Fruit fly (Drosophila melanogaster): ENCODE results near the gene sll.

DNA sequence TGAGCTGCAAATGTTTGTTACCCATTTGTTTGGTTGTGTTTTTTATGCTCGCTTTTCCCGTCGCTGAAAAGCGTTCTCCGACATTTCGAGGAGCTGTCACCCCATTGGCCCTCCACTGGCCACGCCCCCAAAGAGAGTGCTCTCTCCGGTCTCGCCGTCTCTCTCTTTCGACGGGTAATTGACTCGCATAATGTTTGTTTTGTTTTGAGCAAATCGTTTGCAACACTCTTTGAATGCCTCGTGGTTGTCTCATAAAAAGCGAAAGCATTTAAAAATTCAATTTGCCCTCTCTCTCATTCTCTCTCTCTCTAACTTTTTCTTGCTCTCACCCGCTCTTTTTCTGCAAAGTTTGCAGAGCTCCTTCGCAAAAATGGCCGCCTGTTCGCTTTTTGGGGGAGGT is 48.4 kb upstream of the sll start:
- TF ChIP-seq CG4496 (GFP tag; IDR thresholded peaks at IDR 0.05), result no peak
- TF ChIP-seq CG13204 (GFP tag; optimal IDR thresholded peaks at IDR 0.05), result no peak
- TF ChIP-seq CG32121 (GFP tag; IDR thresholded peaks at IDR 0.05), result no peak
- TF ChIP-seq CG8301 (tag; optimal IDR thresholded peaks at IDR 0.05), result no peak
- no peak for TF ChIP-seq rn (GFP tag; IDR thresholded peaks at IDR 0.05)
- TF ChIP-seq CG12605 (GFP tag; IDR thresholded peaks at IDR 0.05), result no peak
- TF ChIP-seq CG17806 (tag; optimal IDR thresholded peaks at IDR 0.05), result no peak
- TF ChIP-seq EcR (GFP tag; optimal IDR thresholded peaks at IDR 0.05), result no peak
- no peak for TF ChIP-seq gl (tag; optimal IDR thresholded peaks at IDR 0.05)
- no peak for TF ChIP-seq Pif1B (GFP tag; optimal IDR thresholded peaks at IDR 0.05)
- TF ChIP-seq CG34367 (tag; optimal IDR thresholded peaks at IDR 0.05), result no peak
- no peak for TF ChIP-seq CG15710 (tag; optimal IDR thresholded peaks at IDR 0.05)
- no peak for TF ChIP-seq Ets98B (GFP tag; IDR thresholded peaks at IDR 0.05)

Measured in whole organism, pupa.